Worm (Caenorhabditis elegans) whole organism, L2 larva: Measurements from ENCODE around the gene F25B4.8.

Experiments used
- blmp-1 ChIP-seq: sonication (generic microtip); optimal IDR thresholded peaks from 2 replicates; lab custom pipeline; 2017; ENCODE audit warnings: missing genetic modification characterization, mild to moderate bottlenecking, missing compliant biosample characterization, antibody characterized with exemption, moderate library complexity; ENCODE audit not compliant: insufficient read depth
- lin-11 ChIP-seq: fragments of 150-350 bp; sonication (generic microtip); optimal IDR thresholded peaks from 2 replicates; lab custom pipeline; 2014; ENCODE audit warnings: missing biosample characterization, missing genetic modification characterization, inconsistent platforms, mixed read lengths
- nhr-237 ChIP-seq: fragments of 150-350 bp; optimal IDR thresholded peaks from 2 replicates; lab custom pipeline; 2014; ENCODE audit warnings: missing biosample characterization, missing genetic modification characterization

- TF ChIP-seq blmp-1 (tag; lab: Kevin White, UChicago) (no peak), nhr-237 (tag; lab: Kevin White, UChicago) (no peak), lin-11 (no peak)
Observed at ce11 chrV:5705510-5705909, 14.0 kb upstream of the F25B4.8 start, which contains the start of gene peli-1.
